Worm (Caenorhabditis elegans) whole organism, L4 larva: ENCODE measurements around the gene atx-3.
"Not testable (repeated sequence)": the region's sequence is repeated elsewhere in the genome, so short reads cannot be mapped to it uniquely, and the experiment has no call there.

Source experiments
- F10B5.3 ChIP-seq: sonication (generic microtip); optimal IDR thresholded peaks from 2 replicates; lab custom pipeline; 2016; ENCODE audit warnings: mild to moderate bottlenecking, missing genetic modification characterization, missing compliant biosample characterization
- F49E8.2 ChIP-seq: sonication (generic microtip); optimal IDR thresholded peaks from 2 replicates; lab custom pipeline; 2016; ENCODE audit warnings: missing compliant biosample characterization, mild to moderate bottlenecking, missing genetic modification characterization, borderline replicate concordance
- T26A8.4 ChIP-seq: fragments of 200-800 bp; sonication (Bioruptor generic); IDR thresholded peaks from 2 replicates; pipeline ENCODE4 v1.3.6; 2022; ENCODE audit warnings: missing genetic modification characterization, missing compliant biosample characterization
- Y48G9A.11 ChIP-seq: fragments of 200-800 bp; sonication (Bioruptor generic); IDR thresholded peaks from 2 replicates; pipeline ENCODE4 v1.3.6; 2022; ENCODE audit warnings: missing genetic modification reagents, missing genetic modification characterization, missing compliant biosample characterization
- Y5F2A.4 ChIP-seq: fragments of 200-800 bp; sonication (Bioruptor generic); optimal IDR thresholded peaks from 2 replicates; lab custom pipeline; 2018; ENCODE audit warnings: mild to moderate bottlenecking, missing genetic modification characterization, missing compliant biosample characterization
- Y75B8A.6 ChIP-seq: fragments of 200-800 bp; sonication (Bioruptor generic); IDR thresholded peaks from 2 replicates; pipeline ENCODE4 v1.3.6; 2022; ENCODE audit warnings: missing genetic modification reagents, missing genetic modification characterization, missing compliant biosample characterization
- ZK337.2 ChIP-seq: fragments of 200-800 bp; sonication (Bioruptor generic); IDR thresholded peaks from 2 replicates; pipeline ENCODE4 v1.3.6; 2022; ENCODE audit warnings: missing genetic modification reagents, missing genetic modification characterization, missing compliant biosample characterization
- aha-1 ChIP-seq: fragments of 150-350 bp; peaks from one replicate; lab custom pipeline; 2014; ENCODE audit warnings: missing biosample characterization, missing genetic modification characterization
- ama-1 ChIP-seq: fragments of 150-350 bp; optimal IDR thresholded peaks from 2 replicates; lab custom pipeline; 2014; ENCODE audit warnings: inconsistent platforms, mixed read lengths
- ceh-44 ChIP-seq: fragments of 200-800 bp; sonication (Bioruptor generic); IDR thresholded peaks from 2 replicates; pipeline ENCODE4 v1.3.6; 2022; ENCODE audit warnings: missing genetic modification reagents, missing genetic modification characterization, missing compliant biosample characterization
- cey-2 ChIP-seq: sonication (generic microtip); optimal IDR thresholded peaks from 3 replicates; lab custom pipeline; 2017; ENCODE audit warnings: missing genetic modification characterization, mild to moderate bottlenecking, missing compliant biosample characterization, antibody characterized with exemption, borderline replicate concordance; ENCODE audit not compliant: insufficient read depth
- ctbp-1 ChIP-seq: fragments of 200-800 bp; sonication (Bioruptor generic); IDR thresholded peaks from 2 replicates; pipeline ENCODE4 v1.3.6; 2022; ENCODE audit warnings: missing genetic modification reagents, missing genetic modification characterization, missing compliant biosample characterization
- daf-8 ChIP-seq: fragments of 200-800 bp; sonication (Bioruptor generic); IDR thresholded peaks from 2 replicates; pipeline ENCODE4 v1.3.6; 2022; ENCODE audit warnings: missing genetic modification characterization, missing compliant biosample characterization
- dmd-6 ChIP-seq: fragments of 200-800 bp; sonication (Bioruptor generic); IDR thresholded peaks from 2 replicates; pipeline ENCODE4 v1.3.6; 2022; ENCODE audit warnings: missing genetic modification reagents, missing genetic modification characterization, missing compliant biosample characterization
- dmd-9 ChIP-seq: fragments of 200-800 bp; sonication (Bioruptor generic); IDR thresholded peaks from 2 replicates; pipeline ENCODE4 v1.3.6; 2022; ENCODE audit warnings: missing genetic modification reagents, missing genetic modification characterization, missing compliant biosample characterization
- dpl-1 ChIP-seq: fragments of 150-350 bp; optimal IDR thresholded peaks from 2 replicates; lab custom pipeline; 2014; ENCODE audit warnings: missing biosample characterization, missing genetic modification reagents, missing genetic modification characterization
- dve-1 ChIP-seq: sonication (generic microtip); optimal IDR thresholded peaks from 2 replicates; lab custom pipeline; 2017; ENCODE audit warnings: antibody characterized with exemption, mild to moderate bottlenecking, missing genetic modification characterization, missing compliant biosample characterization; ENCODE audit not compliant: insufficient read depth
- hlh-11 ChIP-seq: fragments of 200-800 bp; sonication (Bioruptor generic); optimal IDR thresholded peaks from 2 replicates; lab custom pipeline; 2018; ENCODE audit warnings: mild to moderate bottlenecking, missing genetic modification characterization, missing compliant biosample characterization
- hlh-30 ChIP-seq: sonication (generic microtip); optimal IDR thresholded peaks from 2 replicates; lab custom pipeline; 2017; ENCODE audit warnings: antibody characterized with exemption, mild to moderate bottlenecking, missing genetic modification characterization, missing compliant biosample characterization; ENCODE audit not compliant: insufficient read depth
- hmg-1.1 ChIP-seq: fragments of 200-800 bp; sonication (Bioruptor generic); IDR thresholded peaks from 2 replicates; pipeline ENCODE4 v1.3.6; 2022; ENCODE audit warnings: missing genetic modification reagents, missing genetic modification characterization, missing compliant biosample characterization
- lim-7 ChIP-seq: fragments of 200-800 bp; sonication (Bioruptor generic); IDR thresholded peaks from 2 replicates; pipeline ENCODE4 v1.3.6; 2022; ENCODE audit warnings: missing genetic modification characterization, missing compliant biosample characterization
- lin-29 ChIP-seq: fragments of 200-800 bp; sonication (Bioruptor generic); IDR thresholded peaks from 2 replicates; pipeline ENCODE4 v1.3.6; 2022; ENCODE audit warnings: missing genetic modification reagents, missing genetic modification characterization, missing compliant biosample characterization
- lsy-2 ChIP-seq, 2 experiments: fragments of 150-350 bp in 1 of 2; sonication (generic microtip) in 1 of 2; optimal IDR thresholded peaks; 2 replicates each; lab custom pipeline; 2014 to 2017; ENCODE audit warnings: missing biosample characterization in 2 of 2, missing genetic modification characterization in 2 of 2
- mep-1 ChIP-seq: fragments of 150-350 bp; sonication (generic microtip); optimal IDR thresholded peaks from 3 replicates; lab custom pipeline; 2014; ENCODE audit warnings: missing biosample characterization, missing genetic modification characterization
- mxl-3 ChIP-seq: fragments of 200-800 bp; sonication (Bioruptor generic); optimal IDR thresholded peaks from 2 replicates; lab custom pipeline; 2018; ENCODE audit warnings: mild to moderate bottlenecking, missing genetic modification characterization, missing compliant biosample characterization
- nhr-11 ChIP-seq: fragments of 150-350 bp; optimal IDR thresholded peaks from 2 replicates; lab custom pipeline; 2014; ENCODE audit warnings: missing biosample characterization, missing genetic modification characterization
- nhr-28 ChIP-seq: fragments of 150-350 bp; optimal IDR thresholded peaks from 2 replicates; lab custom pipeline; 2014; ENCODE audit warnings: missing biosample characterization, missing genetic modification characterization
- nhr-48 ChIP-seq: sonication (generic microtip); optimal IDR thresholded peaks from 2 replicates; lab custom pipeline; 2016; ENCODE audit warnings: mild to moderate bottlenecking, missing genetic modification characterization, missing compliant biosample characterization
- nhr-76 ChIP-seq: fragments of 150-350 bp; optimal IDR thresholded peaks from 2 replicates; lab custom pipeline; 2014; ENCODE audit warnings: missing biosample characterization, missing genetic modification characterization
- php-3 ChIP-seq: fragments of 200-800 bp; sonication (Bioruptor generic); IDR thresholded peaks from 2 replicates; pipeline ENCODE4 v1.3.6; 2022; ENCODE audit warnings: missing genetic modification reagents, missing genetic modification characterization, missing compliant biosample characterization
- saeg-2 ChIP-seq: fragments of 200-800 bp; sonication (Bioruptor generic); IDR thresholded peaks from 2 replicates; pipeline ENCODE4 v1.3.6; 2022; ENCODE audit warnings: missing genetic modification reagents, missing genetic modification characterization, missing compliant biosample characterization
- snpc-4 ChIP-seq: fragments of 150-350 bp; optimal IDR thresholded peaks from 2 replicates; lab custom pipeline; 2014; ENCODE audit warnings: missing biosample characterization, missing genetic modification characterization
- unc-62 ChIP-seq, 3 experiments: fragments of 150-350 bp in 1 of 3; sonication (generic microtip); optimal IDR thresholded peaks in 2 of 3; peaks in 1 of 3; 1 replicate in 1 of 3; 2 replicates in 2 of 3; lab custom pipeline; 2014 to 2017; ENCODE audit warnings: missing biosample characterization in 3 of 3, missing genetic modification characterization in 3 of 3, missing genetic modification reagents in 3 of 3, missing genotype in 1 of 3
- vab-7 ChIP-seq: fragments of 200-800 bp; sonication (Bioruptor generic); IDR thresholded peaks from 2 replicates; pipeline ENCODE4 v1.3.6; 2022; ENCODE audit warnings: missing genetic modification reagents, missing genetic modification characterization, missing compliant biosample characterization
- zfp-2 ChIP-seq: sonication (generic microtip); optimal IDR thresholded peaks from 2 replicates; lab custom pipeline; 2016; ENCODE audit warnings: mild to moderate bottlenecking, missing genetic modification characterization, missing compliant biosample characterization
- zfp-3 ChIP-seq: fragments of 200-800 bp; sonication (Bioruptor generic); conservative IDR thresholded peaks from 2 replicates; pipeline ENCODE4 v1.3.6; 2022; ENCODE audit warnings: missing genetic modification reagents, missing genetic modification characterization, missing compliant biosample characterization
- zip-2 ChIP-seq: fragments of 150-350 bp; optimal IDR thresholded peaks from 2 replicates; lab custom pipeline; 2014; ENCODE audit warnings: missing biosample characterization, missing genetic modification characterization
- ztf-7 ChIP-seq: fragments of 150-350 bp; optimal IDR thresholded peaks from 2 replicates; lab custom pipeline; 2014; ENCODE audit warnings: missing biosample characterization, missing genetic modification characterization

Gene atx-3

ce11 chrV:15610350-15610940 lies 33.2 kb upstream of the atx-3 start, which contains the start of the genes fbxa-153 and str-12:
Gene fbxa-153, minus strand, starts transcription at chrV:15610384.
Gene str-12, plus strand, starts transcription at chrV:15610890.
- TF ChIP-seq nhr-11 (tag; lab: Kevin White, UChicago) (peak; percentile 4), ZK337.2 (GFP tag; lab: Robert Waterston, UW) (0 out of 2 replicates have a peak, but pooled peaks have one; percentile 25), cey-2 (no peak)
- TF ChIP-seq, all 104 proteins: peak for 2

DNA sequence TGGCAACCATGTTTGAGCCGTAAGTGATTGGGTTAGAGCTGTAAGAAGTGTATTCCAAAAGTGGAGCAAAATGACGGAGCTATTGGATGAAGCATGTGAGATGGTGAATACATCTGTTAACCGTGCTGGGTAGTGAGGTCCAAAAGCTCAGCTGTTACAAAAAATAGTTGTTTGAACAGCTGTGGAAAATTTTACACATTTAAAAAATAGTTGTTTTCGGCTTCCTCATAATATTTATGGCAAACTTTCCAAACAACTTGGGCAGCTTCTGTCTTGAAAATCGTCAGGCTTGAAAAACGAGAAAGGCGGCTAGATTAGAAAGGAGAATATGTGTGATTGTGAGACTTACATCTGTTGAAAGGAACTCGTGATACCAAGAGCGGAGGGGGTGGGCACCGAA lies 27.8 kb upstream of the atx-3 start, which contains the start of gene fbxa-154:
Gene fbxa-154, minus strand, starts transcription at position 101 of the 400 bp plus-strand sequence.
- TF ChIP-seq nhr-28, result no peak
- no peak for TF ChIP-seq mxl-3 (GFP tag; lab: Kevin White, UChicago)
- TF ChIP-seq F49E8.2 (tag; lab: Kevin White, UChicago), result no peak
- TF ChIP-seq lin-29 (GFP tag; lab: Robert Waterston, UW), result no peak
- TF ChIP-seq nhr-11 (tag; lab: Kevin White, UChicago), result no peak
- no peak for TF ChIP-seq zip-2 (tag; lab: Kevin White, UChicago)
- TF ChIP-seq hmg-1.1 (GFP tag; lab: Robert Waterston, UW), result no peak
- TF ChIP-seq mep-1 (tag; lab: Kevin White, UChicago), result no peak
- TF ChIP-seq nhr-76 (tag; lab: Kevin White, UChicago), result no peak

ce11 chrV:15602253-15602652 lies 25.0 kb upstream of the atx-3 start, which contains the start of gene fbxa-152:
Gene fbxa-152, minus strand, starts transcription at chrV:15602353.
- peak in 1 of 2 experiments; percentile 39 for TF ChIP-seq unc-62 (GFP tag; optimal IDR thresholded peaks at IDR 0.05 in 1 of 2; lab: Kevin White, UChicago)
- TF ChIP-seq unc-62 (tag; optimal IDR thresholded peaks at IDR 0.05; lab: Kevin White, UChicago), result no peak
- TF ChIP-seq daf-8 (GFP tag; lab: Robert Waterston, UW), result no peak

DNA sequence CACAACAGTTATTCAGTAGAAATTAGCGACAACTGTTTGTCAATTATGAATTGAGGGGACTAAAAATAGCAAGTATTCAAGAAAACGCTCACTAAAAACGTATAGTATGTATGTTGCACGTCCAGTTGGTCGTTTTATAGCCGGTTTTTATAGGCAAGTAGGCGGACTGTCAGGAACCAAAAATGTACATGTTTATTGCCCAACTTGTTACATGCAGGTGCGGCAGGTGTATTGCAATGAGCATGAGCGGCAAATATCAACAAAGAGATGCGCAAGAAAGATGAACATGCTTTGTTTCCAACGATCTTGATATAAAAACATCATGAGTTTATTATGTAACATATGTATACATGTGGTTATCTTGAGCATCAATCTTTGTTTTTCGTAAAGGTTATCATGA lies 22.5 kb upstream of the atx-3 start, which contains the start of gene B0391.14:
Gene B0391.14, minus strand, starts transcription at position 101 of the 400 bp plus-strand sequence.
- TF ChIP-seq aha-1 (tag; lab: Kevin White, UChicago); snpc-4; ama-1 (lab: Kevin White, UChicago): not testable (repeated sequence)
- TF ChIP-seq, all 104 proteins: peak for 0; not testable (repeated sequence) for 104

ce11 chrV:15594573-15594972 lies 17.3 kb upstream of the atx-3 start, which contains the start of gene fbxa-139:
Gene fbxa-139, minus strand, starts transcription at chrV:15594673.
- TF ChIP-seq ztf-7, result no peak
- TF ChIP-seq cey-2, result no peak
- no peak for TF ChIP-seq dmd-6
- TF ChIP-seq Y5F2A.4 (GFP tag; lab: Kevin White, UChicago), result no peak
- no peak for TF ChIP-seq lim-7 (GFP tag; lab: Robert Waterston, UW)
- TF ChIP-seq saeg-2 (GFP tag; lab: Robert Waterston, UW), result no peak
- TF ChIP-seq php-3 (GFP tag; lab: Robert Waterston, UW), result no peak
- TF ChIP-seq nhr-76 (tag; lab: Kevin White, UChicago), result no peak
- TF ChIP-seq, all 104 proteins: peak for 0

DNA sequence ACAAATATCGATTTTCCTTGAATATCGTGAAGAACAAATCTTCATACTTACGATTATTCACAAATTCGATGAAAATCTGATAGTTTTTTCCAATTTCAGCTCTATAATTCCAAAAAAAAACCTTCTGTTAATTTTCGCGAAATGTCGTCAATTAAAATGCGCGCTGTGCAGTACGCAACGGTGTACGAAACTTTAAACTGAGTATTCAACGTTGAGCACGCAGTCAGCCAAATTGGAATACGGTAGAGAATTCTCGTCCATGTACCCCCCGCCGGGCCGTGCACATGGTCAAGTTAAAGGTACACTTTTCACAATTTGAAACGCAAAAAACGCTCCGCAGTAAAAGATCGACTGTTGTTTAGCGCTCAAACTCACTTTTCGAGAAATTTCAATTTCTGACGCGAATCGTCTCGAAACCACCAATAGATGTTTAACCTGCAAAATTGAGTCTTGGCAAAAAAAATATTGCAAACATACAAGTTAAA lies 13.0 kb upstream of the atx-3 start, which contains the start of gene F28F8.7:
Gene F28F8.7, minus strand, starts transcription at position 435 of the 485 bp plus-strand sequence.
- TF ChIP-seq Y75B8A.6 (GFP tag; lab: Robert Waterston, UW) (0 out of 2 replicates have a peak, but pooled peaks have one; percentile 14), zfp-2 (tag; lab: Kevin White, UChicago) (peak; percentile 63), hlh-30 (tag; lab: Kevin White, UChicago) (peak; percentile 26), dpl-1 (GFP tag; lab: Kevin White, UChicago) (peak; percentile 57), nhr-48 (tag; lab: Kevin White, UChicago) (peak; percentile 47), vab-7 (0 out of 2 replicates have a peak, but pooled peaks have one; percentile 44), hlh-11 (tag; lab: Kevin White, UChicago) (peak; percentile 74), Y48G9A.11 (GFP tag; lab: Robert Waterston, UW) (peak; percentile 86), F10B5.3 (tag; lab: Kevin White, UChicago) (peak; percentile 12), nhr-28 (peak; percentile 55), lsy-2 (tag; optimal IDR thresholded peaks at IDR 0.05; lab: Kevin White, UChicago) (peak; percentile 85 to 95), php-3 (GFP tag; lab: Robert Waterston, UW) (peak; percentile 57; the same call in 1 of the 2 replicates), dmd-9 (peak; percentile 88), dve-1 (peak; percentile 74), hmg-1.1 (GFP tag; lab: Robert Waterston, UW) (peak; percentile 58; the same call in 1 of the 2 replicates), ctbp-1 (GFP tag; lab: Robert Waterston, UW) (peak; percentile 69; the same call in 1 of the 2 replicates), zfp-3 (GFP tag; lab: Robert Waterston, UW) (peak; percentile 91), mxl-3 (GFP tag; lab: Kevin White, UChicago) (peak; percentile 69), ceh-44 (peak; percentile 61; the same call in 1 of the 2 replicates), T26A8.4 (GFP tag; lab: Robert Waterston, UW) (peak; percentile 85)
